Fruit fly (Drosophila melanogaster) whole organism, embryonic: ENCODE data around the gene CG32278.

ENCODE experiments used
- ATbp ChIP-seq: fragments of 200-800 bp; sonication (Bioruptor generic); optimal IDR thresholded peaks from 2 replicates; lab custom pipeline; 2017; ENCODE audit warnings: missing biosample characterization, mild to moderate bottlenecking, missing genetic modification characterization, missing genetic modification reagents
- Aef1 ChIP-seq: fragments of 200-800 bp; sonication (Bioruptor generic); IDR thresholded peaks from 3 replicates; pipeline ENCODE4 v1.3.6; 2022; ENCODE audit warnings: missing biosample characterization, missing genetic modification characterization
- Blimp-1 ChIP-seq: fragments of 200-800 bp; sonication (Bioruptor generic); optimal IDR thresholded peaks from 3 replicates; lab custom pipeline; 2018; ENCODE audit warnings: missing biosample characterization, missing genetic modification characterization, mild to moderate bottlenecking, moderate library complexity, missing genetic modification reagents
- CG12769 ChIP-seq: fragments of 200-800 bp; sonication (Bioruptor generic); optimal IDR thresholded peaks from 2 replicates; lab custom pipeline; 2019; ENCODE audit warnings: missing biosample characterization, mild to moderate bottlenecking, missing genetic modification characterization, moderate library complexity
- CG14667 ChIP-seq: fragments of 200-800 bp; sonication (Bioruptor generic); IDR thresholded peaks from 2 replicates; pipeline ENCODE4 v1.3.6; 2022; ENCODE audit warnings: missing biosample characterization, missing genetic modification characterization
- CG15073 ChIP-seq: fragments of 200-800 bp; sonication (Bioruptor generic); optimal IDR thresholded peaks from 2 replicates; lab custom pipeline; 2016; ENCODE audit warnings: missing biosample characterization, missing genetic modification characterization
- CG1603 ChIP-seq: fragments of 200-800 bp; sonication (Bioruptor generic); optimal IDR thresholded peaks from 2 replicates; lab custom pipeline; 2019; ENCODE audit warnings: missing biosample characterization, mild to moderate bottlenecking, missing genetic modification characterization, moderate library complexity
- CG16779 ChIP-seq: fragments of 200-800 bp; sonication (Bioruptor generic); IDR thresholded peaks from 2 replicates; pipeline ENCODE4 v1.3.6; 2022; ENCODE audit warnings: missing biosample characterization, missing genetic modification characterization
- CG31441 ChIP-seq: fragments of 200-800 bp; sonication (Bioruptor generic); IDR thresholded peaks from 2 replicates; pipeline ENCODE4 v1.3.6; 2022; ENCODE audit warnings: missing biosample characterization, missing genetic modification characterization
- CG5180 ChIP-seq: fragments of 200-800 bp; sonication (Bioruptor generic); optimal IDR thresholded peaks from 3 replicates; lab custom pipeline; 2017; ENCODE audit warnings: missing biosample characterization, missing genetic modification characterization, mild to moderate bottlenecking, moderate library complexity, missing genetic modification reagents
- CG7271 ChIP-seq: fragments of 200-800 bp; sonication (Bioruptor generic); optimal IDR thresholded peaks from 2 replicates; lab custom pipeline; 2018; ENCODE audit warnings: missing biosample characterization, mild to moderate bottlenecking, missing genetic modification characterization, moderate library complexity
- Camta ChIP-seq: fragments of 200-800 bp; sonication (Bioruptor generic); optimal IDR thresholded peaks from 2 replicates; lab custom pipeline; 2016; ENCODE audit warnings: missing biosample characterization, missing genetic modification characterization
- Chrac-16 ChIP-seq: fragments of 200-800 bp; sonication (Bioruptor generic); optimal IDR thresholded peaks from 3 replicates; lab custom pipeline; 2016; ENCODE audit warnings: missing biosample characterization, missing genetic modification characterization
- D ChIP-seq, 2 experiments: fragments of 200-800 bp in 1 of 2; fragments of >200 bp in 1 of 2; sonication (Bioruptor generic) in 1 of 2; optimal IDR thresholded peaks; 2 replicates in 1 of 2; 3 replicates in 1 of 2; lab custom pipeline; 2017; ENCODE audit warnings: mild to moderate bottlenecking in 1 of 2, missing biosample characterization in 1 of 2, missing genetic modification characterization in 1 of 2, missing genetic modification reagents in 1 of 2
- E2f2 ChIP-seq: fragments of 200-800 bp; sonication (Bioruptor generic); IDR thresholded peaks from 2 replicates; pipeline ENCODE4 v1.3.6; 2022; ENCODE audit warnings: missing biosample characterization, missing genetic modification characterization
- Fer1 ChIP-seq: fragments of 200-800 bp; sonication (Bioruptor generic); optimal IDR thresholded peaks from 2 replicates; lab custom pipeline; 2017; ENCODE audit warnings: missing biosample characterization, mild to moderate bottlenecking, missing genetic modification characterization
- Gsc ChIP-seq: fragments of 200-800 bp; sonication (Bioruptor generic); IDR thresholded peaks from 2 replicates; pipeline ENCODE4 v1.3.6; 2022; ENCODE audit warnings: missing biosample characterization, missing genetic modification characterization
- HmgZ ChIP-seq: fragments of 200-800 bp; sonication (Bioruptor generic); optimal IDR thresholded peaks from 2 replicates; lab custom pipeline; 2018; ENCODE audit warnings: missing biosample characterization, mild to moderate bottlenecking, missing genetic modification characterization
- Hr39 ChIP-seq: fragments of >200 bp; optimal IDR thresholded peaks from 2 replicates; lab custom pipeline; 2017
- Hsf ChIP-seq: fragments of 200-800 bp; sonication (Bioruptor generic); optimal IDR thresholded peaks from 3 replicates; lab custom pipeline; 2016; ENCODE audit warnings: missing biosample characterization, missing genetic modification characterization
- Lim3 ChIP-seq: fragments of 200-800 bp; sonication (Bioruptor generic); IDR thresholded peaks from 2 replicates; pipeline ENCODE4 v1.3.6; 2022; ENCODE audit warnings: missing biosample characterization, missing genetic modification characterization
- MESR4 ChIP-seq: fragments of 200-800 bp; sonication (Bioruptor generic); optimal IDR thresholded peaks from 2 replicates; lab custom pipeline; 2018; ENCODE audit warnings: missing biosample characterization, mild to moderate bottlenecking, missing genetic modification characterization, moderate library complexity
- NFAT ChIP-seq: fragments of 200-800 bp; sonication (Bioruptor generic); IDR thresholded peaks from 2 replicates; pipeline ENCODE4 v1.3.6; 2022; ENCODE audit warnings: missing biosample characterization, missing genetic modification characterization
- Neu2 ChIP-seq: fragments of 200-800 bp; sonication (Bioruptor generic); optimal IDR thresholded peaks from 3 replicates; lab custom pipeline; 2016; ENCODE audit warnings: missing biosample characterization, missing genetic modification characterization, borderline replicate concordance
- NfI ChIP-seq: fragments of 200-800 bp; sonication (Bioruptor generic); optimal IDR thresholded peaks from 3 replicates; lab custom pipeline; 2018; ENCODE audit warnings: missing biosample characterization, mild to moderate bottlenecking, missing genetic modification characterization, moderate library complexity
- Opbp ChIP-seq: fragments of 200-800 bp; sonication (Bioruptor generic); IDR thresholded peaks from 3 replicates; pipeline ENCODE4 v1.3.6; 2022; ENCODE audit warnings: missing biosample characterization, missing genetic modification characterization; ENCODE audit not compliant: partially characterized antibody
- Rfx ChIP-seq: fragments of 200-800 bp; sonication (Bioruptor generic); IDR thresholded peaks from 2 replicates; pipeline ENCODE4 v1.3.6; 2022; ENCODE audit warnings: missing biosample characterization, missing genetic modification characterization
- Sin3A ChIP-seq: fragments of >200 bp; optimal IDR thresholded peaks from 2 replicates; lab custom pipeline; 2018
- ab ChIP-seq: fragments of 200-800 bp; sonication (Bioruptor generic); optimal IDR thresholded peaks from 2 replicates; lab custom pipeline; 2016; ENCODE audit warnings: missing biosample characterization, missing genetic modification characterization
- al ChIP-seq: fragments of 200-800 bp; sonication (Bioruptor generic); IDR thresholded peaks from 2 replicates; pipeline ENCODE4 v1.3.6; 2022; ENCODE audit warnings: missing biosample characterization, missing genetic modification characterization
- aop ChIP-seq: fragments of 200-800 bp; sonication (Bioruptor generic); IDR thresholded peaks from 2 replicates; pipeline ENCODE4 v1.3.6; 2022; ENCODE audit warnings: missing biosample characterization, missing genetic modification characterization
- ap ChIP-seq: fragments of 200-800 bp; sonication (Bioruptor generic); IDR thresholded peaks from 2 replicates; pipeline ENCODE4 v1.3.6; 2022; ENCODE audit warnings: missing biosample characterization, missing genetic modification characterization
- ash1 ChIP-seq: fragments of 200-800 bp; sonication (Bioruptor generic); optimal IDR thresholded peaks from 2 replicates; lab custom pipeline; 2018; ENCODE audit warnings: missing biosample characterization, mild to moderate bottlenecking, missing genetic modification characterization
- ato ChIP-seq: fragments of 200-800 bp; sonication (Bioruptor generic); IDR thresholded peaks from 2 replicates; pipeline ENCODE4 v1.3.6; 2022; ENCODE audit warnings: missing biosample characterization, missing genetic modification characterization; ENCODE audit not compliant: partially characterized antibody
- bsh ChIP-seq, 2 experiments: fragments of 200-800 bp; sonication (Bioruptor generic); optimal IDR thresholded peaks; 2 replicates each; lab custom pipeline; 2017 to 2018; ENCODE audit warnings: mild to moderate bottlenecking in 2 of 2, missing biosample characterization in 2 of 2, missing genetic modification characterization in 2 of 2, moderate library complexity in 1 of 2
- cg ChIP-seq: fragments of 200-800 bp; sonication (Bioruptor generic); optimal IDR thresholded peaks from 3 replicates; lab custom pipeline; 2019; ENCODE audit warnings: missing biosample characterization, mild to moderate bottlenecking, missing genetic modification characterization, moderate library complexity
- corto ChIP-seq: fragments of 200-800 bp; sonication (Bioruptor generic); optimal IDR thresholded peaks from 2 replicates; lab custom pipeline; 2016; ENCODE audit warnings: missing biosample characterization, mild to moderate bottlenecking, missing genetic modification characterization, moderate library complexity
- grau ChIP-seq: fragments of 200-800 bp; optimal IDR thresholded peaks from 3 replicates; lab custom pipeline; 2019; ENCODE audit warnings: missing biosample characterization, mild to moderate bottlenecking, missing genetic modification characterization, moderate library complexity
- h ChIP-seq: fragments of >200 bp; optimal IDR thresholded peaks from 2 replicates; lab custom pipeline; 2017
- mld ChIP-seq: fragments of 200-800 bp; sonication (Bioruptor generic); IDR thresholded peaks from 3 replicates; pipeline ENCODE4 v1.3.6; 2022; ENCODE audit warnings: missing biosample characterization, missing genetic modification characterization; ENCODE audit not compliant: partially characterized antibody
- pros ChIP-seq: fragments of 200-800 bp; sonication (Bioruptor generic); optimal IDR thresholded peaks from 3 replicates; lab custom pipeline; 2019; ENCODE audit warnings: missing biosample characterization, mild to moderate bottlenecking, missing genetic modification characterization, moderate library complexity
- slp2 ChIP-seq: fragments of 200-800 bp; sonication (Bioruptor generic); optimal IDR thresholded peaks from 2 replicates; lab custom pipeline; 2016; ENCODE audit warnings: missing biosample characterization, missing genetic modification characterization
- sr ChIP-seq: fragments of 200-800 bp; sonication (Bioruptor generic); IDR thresholded peaks from 3 replicates; pipeline ENCODE4 v1.3.6; 2022; ENCODE audit warnings: missing biosample characterization, missing genetic modification characterization
- stc ChIP-seq: fragments of 200-800 bp; sonication (Bioruptor generic); IDR thresholded peaks from 2 replicates; pipeline ENCODE4 v1.3.6; 2022; ENCODE audit warnings: missing biosample characterization, missing genetic modification characterization
- tio ChIP-seq: fragments of 200-800 bp; sonication (Bioruptor generic); optimal IDR thresholded peaks from 2 replicates; lab custom pipeline; 2017; ENCODE audit warnings: missing biosample characterization, missing genetic modification characterization, inconsistent platforms
- tll ChIP-seq, 2 experiments: fragments of 200-800 bp in 1 of 2; fragments of >200 bp in 1 of 2; sonication (Bioruptor generic) in 1 of 2; optimal IDR thresholded peaks; 2 replicates each; lab custom pipeline; 2017 to 2019; ENCODE audit warnings: missing biosample characterization in 2 of 2, missing genetic modification characterization in 2 of 2, mild to moderate bottlenecking in 1 of 2, moderate library complexity in 1 of 2
- toy ChIP-seq: fragments of 200-800 bp; sonication (Bioruptor generic); IDR thresholded peaks from 2 replicates; pipeline ENCODE4 v1.3.6; 2022; ENCODE audit warnings: missing biosample characterization, missing genetic modification characterization
- trem ChIP-seq: fragments of 200-800 bp; optimal IDR thresholded peaks from 3 replicates; lab custom pipeline; 2019; ENCODE audit warnings: missing biosample characterization, mild to moderate bottlenecking, missing genetic modification characterization, moderate library complexity
- trh ChIP-seq: fragments of 200-800 bp; sonication (Bioruptor generic); optimal IDR thresholded peaks from 2 replicates; lab custom pipeline; 2016; ENCODE audit warnings: missing biosample characterization, missing genetic modification characterization
- vvl ChIP-seq: fragments of 200-800 bp; sonication (Bioruptor generic); IDR thresholded peaks from 2 replicates; pipeline ENCODE4 v1.3.6; 2022; ENCODE audit warnings: missing biosample characterization, missing genetic modification characterization
- zfh2 ChIP-seq: fragments of 200-800 bp; sonication (Bioruptor generic); optimal IDR thresholded peaks from 2 replicates; lab custom pipeline; 2016; ENCODE audit warnings: missing biosample characterization, missing genetic modification characterization

Gene CG32278

dm6 chr3L:3194059-3194458 is 25.0 kb downstream of the CG32278 start (continued):
- peak; percentile 91 for TF ChIP-seq grau
- peak; percentile 87 for TF ChIP-seq NFAT (GFP tag; lab: Robert Waterston, UW)
- no peak for TF ChIP-seq Sin3A (lab: Kevin White, UChicago)
- TF ChIP-seq Rfx (GFP tag; lab: Robert Waterston, UW), result peak; percentile 92
- TF ChIP-seq Blimp-1 (GFP tag; lab: Kevin White, UChicago), result peak; percentile 90
- TF ChIP-seq CG12769 (tag; lab: Kevin White, UChicago), result peak; percentile 90
- TF ChIP-seq E2f2 (GFP tag; lab: Robert Waterston, UW), result peak; percentile 72
- TF ChIP-seq HmgZ (tag; lab: Kevin White, UChicago), result peak; percentile 92
- TF ChIP-seq trh (GFP tag; lab: Kevin White, UChicago), result peak; percentile 68
- TF ChIP-seq corto (GFP tag; lab: Kevin White, UChicago), result peak; percentile 93
- TF ChIP-seq CG5180 (GFP tag; lab: Kevin White, UChicago), result peak; percentile 80
- peak; percentile 93 for TF ChIP-seq ATbp (GFP tag; lab: Kevin White, UChicago)
- peak; percentile 80 for TF ChIP-seq al (GFP tag; lab: Robert Waterston, UW)
- peak; percentile 93 for TF ChIP-seq stc (GFP tag; lab: Robert Waterston, UW)
- peak; percentile 63 for TF ChIP-seq ash1 (GFP tag; lab: Kevin White, UChicago)
- peak; percentile 88 for TF ChIP-seq trem (tag; lab: Kevin White, UChicago)
- TF ChIP-seq ap (GFP tag; lab: Robert Waterston, UW), result peak; percentile 90
- peak; percentile 87 for TF ChIP-seq Chrac-16
- no peak for TF ChIP-seq Opbp (GFP tag; lab: Robert Waterston, UW)
- peak; percentile 72 for TF ChIP-seq toy (GFP tag; lab: Robert Waterston, UW)
- TF ChIP-seq aop, result peak; percentile 59; the same call in 1 of the 2 replicates
- TF ChIP-seq CG31441 (GFP tag; lab: Robert Waterston, UW), result peak; percentile 96
- peak; percentile 90 for TF ChIP-seq CG14667
- TF ChIP-seq h (lab: Kevin White, UChicago), result no peak
- peak; percentile 32 for TF ChIP-seq Camta
- peak; percentile 96 to 97 for TF ChIP-seq bsh (GFP tag; optimal IDR thresholded peaks at IDR 0.05; lab: Kevin White, UChicago)
- peak; percentile 40 for TF ChIP-seq MESR4 (GFP tag; lab: Kevin White, UChicago)
- TF ChIP-seq Aef1, result peak; percentile 93
- TF ChIP-seq zfh2 (GFP tag; lab: Kevin White, UChicago), result peak; percentile 14
- peak; percentile 98 for TF ChIP-seq vvl
- TF ChIP-seq Fer1 (GFP tag; lab: Kevin White, UChicago), result peak; percentile 94
- TF ChIP-seq ab (GFP tag; lab: Kevin White, UChicago), result no peak
- TF ChIP-seq mld (GFP tag; lab: Robert Waterston, UW), result no peak
- TF ChIP-seq slp2 (GFP tag; lab: Kevin White, UChicago), result peak; percentile 50
- TF ChIP-seq CG1603 (tag; lab: Kevin White, UChicago), result peak; percentile 88
- TF ChIP-seq D (optimal IDR thresholded peaks at IDR 0.05; lab: Kevin White, UChicago), result no peak
- TF ChIP-seq D (GFP tag; optimal IDR thresholded peaks at IDR 0.05; lab: Kevin White, UChicago), result peak; percentile 93
- peak; percentile 76 for TF ChIP-seq Hsf (GFP tag; lab: Kevin White, UChicago)
- peak; percentile 86 for TF ChIP-seq Gsc (GFP tag; lab: Robert Waterston, UW)
- peak; percentile 93 for TF ChIP-seq NfI (GFP tag; lab: Kevin White, UChicago)
- no peak for TF ChIP-seq pros (GFP tag; lab: Kevin White, UChicago)
- TF ChIP-seq ato (GFP tag; lab: Robert Waterston, UW), result no peak
- peak; percentile 92 for TF ChIP-seq CG7271 (tag; lab: Kevin White, UChicago)
- peak; percentile 54; the same call in 1 of the 3 replicates for TF ChIP-seq sr (GFP tag; lab: Robert Waterston, UW)
- no peak for TF ChIP-seq Neu2 (GFP tag; lab: Kevin White, UChicago)
- TF ChIP-seq tio (GFP tag; lab: Kevin White, UChicago), result peak; percentile 88
- peak; percentile 84; the same call in 1 of the 2 replicates for TF ChIP-seq CG16779 (GFP tag; lab: Robert Waterston, UW)
- TF ChIP-seq Lim3 (GFP tag; lab: Robert Waterston, UW), result peak; percentile 55
- TF ChIP-seq CG15073, result peak; percentile 76
- TF ChIP-seq cg (GFP tag; lab: Kevin White, UChicago), result peak; percentile 62
- TF ChIP-seq Hr39 (lab: Kevin White, UChicago), result no peak
- TF ChIP-seq tll (GFP tag; optimal IDR thresholded peaks at IDR 0.05; lab: Kevin White, UChicago), result peak in 1 of 2 experiments; percentile 19
